Worm (Caenorhabditis elegans): ENCODE measurements around the gene tofu-2.

ce11 chrV:7060396-7060795 is 9.3 kb upstream of the tofu-2 start, which contains the start of the genes Y57E12AL.6 and Y57E12AL.1:
- TF ChIP-seq ceh-9 (tag; optimal IDR thresholded peaks at IDR 0.05) (no peak), nfya-1 (tag; optimal IDR thresholded peaks at IDR 0.05; ENCODE audit: insufficient read depth) (peak; percentile 78), fos-1 (tag; optimal IDR thresholded peaks at IDR 0.05) (no peak), egl-27 (tag; optimal IDR thresholded peaks at IDR 0.05) (no peak), ama-1 (optimal IDR thresholded peaks at IDR 0.05) (peak; percentile 31), nhr-28 (tag; optimal IDR thresholded peaks at IDR 0.05) (no peak), ZK546.5 (tag; optimal IDR thresholded peaks at IDR 0.05) (no peak), R02D3.7 (tag; optimal IDR thresholded peaks at IDR 0.05) (peak; percentile 35), skn-1 (tag; optimal IDR thresholded peaks at IDR 0.05) (peak; percentile 95), nhr-237 (tag; optimal IDR thresholded peaks at IDR 0.05) (no peak), aly-2 (tag; optimal IDR thresholded peaks at IDR 0.05) (no peak), nhr-11 (tag; optimal IDR thresholded peaks at IDR 0.05) (no peak), mdl-1 (tag; optimal IDR thresholded peaks at IDR 0.05) (no peak), unc-39 (tag; optimal IDR thresholded peaks at IDR 0.05) (no peak)
